Worm (Caenorhabditis elegans) whole organism, midembryonic: Measurements from ENCODE around the gene ceh-31.

Experiments
- T22C8.4 ChIP-seq: fragments of 200-800 bp; sonication (Bioruptor generic); IDR thresholded peaks from 2 replicates; pipeline ENCODE4 v1.3.6; 2022; ENCODE audit warnings: missing genetic modification characterization, missing compliant biosample characterization
- cog-1 ChIP-seq: sonication (generic microtip); optimal IDR thresholded peaks from 2 replicates; lab custom pipeline; 2016; ENCODE audit warnings: missing genetic modification characterization, missing compliant biosample characterization
- flt-1 ChIP-seq: fragments of 200-800 bp; sonication (Bioruptor generic); IDR thresholded peaks from 2 replicates; pipeline ENCODE4 v1.3.6; 2022; ENCODE audit warnings: missing genetic modification characterization, missing compliant biosample characterization
- klf-2 ChIP-seq: fragments of 200-800 bp; sonication (Bioruptor generic); conservative IDR thresholded peaks from 2 replicates; pipeline ENCODE4 v1.3.6; 2022; ENCODE audit warnings: missing genetic modification reagents, missing genetic modification characterization, missing compliant biosample characterization
- med-1 ChIP-seq: sonication (generic microtip); optimal IDR thresholded peaks from 2 replicates; lab custom pipeline; 2017; ENCODE audit warnings: missing genetic modification characterization, mild to moderate bottlenecking, missing compliant biosample characterization, antibody characterized with exemption, missing genetic modification reagents; ENCODE audit not compliant: insufficient read depth
- ref-1 ChIP-seq: fragments of 200-800 bp; sonication (Bioruptor generic); conservative IDR thresholded peaks from 2 replicates; pipeline ENCODE4 v1.3.6; 2022; ENCODE audit warnings: missing genetic modification reagents, missing genetic modification characterization, missing compliant biosample characterization
- tab-1 ChIP-seq: fragments of 200-800 bp; sonication (Bioruptor generic); IDR thresholded peaks from 2 replicates; pipeline ENCODE4 v1.3.6; 2022; ENCODE audit warnings: missing genetic modification characterization, missing compliant biosample characterization
- ztf-23 ChIP-seq: fragments of 200-800 bp; sonication (Bioruptor generic); IDR thresholded peaks from 2 replicates; pipeline ENCODE4 v1.3.6; 2022; ENCODE audit warnings: missing genetic modification reagents, missing genetic modification characterization, missing compliant biosample characterization
- ztf-29 ChIP-seq: fragments of 200-800 bp; sonication (Bioruptor generic); IDR thresholded peaks from 2 replicates; pipeline ENCODE4 v1.3.6; 2022; ENCODE audit warnings: missing genetic modification reagents, missing genetic modification characterization, missing compliant biosample characterization

- no peak for TF ChIP-seq ztf-29
- no peak for TF ChIP-seq ref-1 (GFP tag; lab: Robert Waterston, UW)
- no peak for TF ChIP-seq cog-1 (tag; lab: Kevin White, UChicago)
- TF ChIP-seq klf-2 = no peak
- no peak for TF ChIP-seq med-1
- no peak for TF ChIP-seq T22C8.4 (GFP tag; lab: Robert Waterston, UW)
- TF ChIP-seq flt-1 (GFP tag; lab: Robert Waterston, UW) = no peak
- no peak for TF ChIP-seq tab-1
- TF ChIP-seq ztf-23 = no peak
Measured at ce11 chrX:3059299-3059698, 10.9 kb downstream of the ceh-31 start, which contains the start of gene rsef-1.
